Fruit fly (Drosophila melanogaster) whole organism, embryonic: ENCODE measurements around the gene CG5934.

Experiments
- B-H1 ChIP-seq: fragments of 200-800 bp; sonication (Bioruptor generic); IDR thresholded peaks from 3 replicates; pipeline ENCODE4 v1.3.6; 2022; ENCODE audit warnings: missing biosample characterization, missing genetic modification characterization
- B-H2 ChIP-seq: fragments of 200-800 bp; sonication (Bioruptor generic); optimal IDR thresholded peaks from 2 replicates; lab custom pipeline; 2018; ENCODE audit warnings: missing biosample characterization, mild to moderate bottlenecking, missing genetic modification characterization
- CG10321 ChIP-seq: fragments of 200-800 bp; sonication (Bioruptor generic); IDR thresholded peaks from 2 replicates; pipeline ENCODE4 v1.3.6; 2022; ENCODE audit warnings: missing biosample characterization, missing genetic modification characterization
- CG10366 ChIP-seq: fragments of 200-800 bp; sonication (Bioruptor generic); IDR thresholded peaks from 2 replicates; pipeline ENCODE4 v1.3.6; 2022; ENCODE audit warnings: missing biosample characterization, missing genetic modification characterization
- CG10979 ChIP-seq: fragments of 200-800 bp; sonication (Bioruptor generic); optimal IDR thresholded peaks from 2 replicates; lab custom pipeline; 2018; ENCODE audit warnings: missing biosample characterization, mild to moderate bottlenecking, missing genetic modification characterization, moderate library complexity
- CG11247 ChIP-seq: fragments of 200-800 bp; sonication (Bioruptor generic); IDR thresholded peaks from 2 replicates; pipeline ENCODE4 v1.3.6; 2022; ENCODE audit warnings: missing biosample characterization, missing genetic modification characterization
- CG11398 ChIP-seq: fragments of 200-800 bp; sonication (Bioruptor generic); optimal IDR thresholded peaks from 2 replicates; lab custom pipeline; 2016; ENCODE audit warnings: missing biosample characterization, missing genetic modification characterization
- CG12236 ChIP-seq: fragments of 200-800 bp; sonication (Bioruptor generic); optimal IDR thresholded peaks from 2 replicates; lab custom pipeline; 2016; ENCODE audit warnings: missing biosample characterization, missing genetic modification characterization
- CG15073 ChIP-seq: fragments of 200-800 bp; sonication (Bioruptor generic); optimal IDR thresholded peaks from 2 replicates; lab custom pipeline; 2016; ENCODE audit warnings: missing biosample characterization, missing genetic modification characterization
- CG2120 ChIP-seq: fragments of 200-800 bp; sonication (Bioruptor generic); optimal IDR thresholded peaks from 3 replicates; lab custom pipeline; 2016; ENCODE audit warnings: missing biosample characterization, missing genetic modification characterization
- CG30020 ChIP-seq: fragments of 200-800 bp; optimal IDR thresholded peaks from 2 replicates; lab custom pipeline; 2019; ENCODE audit warnings: missing biosample characterization, mild to moderate bottlenecking, missing genetic modification characterization, moderate library complexity
- CG4820 ChIP-seq: fragments of 200-800 bp; sonication (Bioruptor generic); optimal IDR thresholded peaks from 3 replicates; lab custom pipeline; 2016; ENCODE audit warnings: missing biosample characterization, missing genetic modification characterization
- CG6854 ChIP-seq: fragments of 200-800 bp; sonication (Bioruptor generic); optimal IDR thresholded peaks from 3 replicates; lab custom pipeline; 2017; ENCODE audit warnings: missing biosample characterization, mild to moderate bottlenecking, missing genetic modification characterization
- CG7271 ChIP-seq: fragments of 200-800 bp; sonication (Bioruptor generic); optimal IDR thresholded peaks from 2 replicates; lab custom pipeline; 2018; ENCODE audit warnings: missing biosample characterization, mild to moderate bottlenecking, missing genetic modification characterization, moderate library complexity
- CG7745 ChIP-seq: fragments of 200-800 bp; sonication (Bioruptor generic); optimal IDR thresholded peaks from 2 replicates; lab custom pipeline; 2018; ENCODE audit warnings: missing biosample characterization, mild to moderate bottlenecking, missing genetic modification characterization, moderate library complexity
- CG8765 ChIP-seq: fragments of 200-800 bp; sonication (Bioruptor generic); IDR thresholded peaks from 2 replicates; pipeline ENCODE4 v1.3.6; 2022; ENCODE audit warnings: missing biosample characterization, missing genetic modification characterization
- CoRest ChIP-seq: fragments of 200-800 bp; sonication (Bioruptor generic); optimal IDR thresholded peaks from 3 replicates; lab custom pipeline; 2018; ENCODE audit warnings: missing biosample characterization, mild to moderate bottlenecking, missing genetic modification characterization, moderate library complexity
- CrebB ChIP-seq: fragments of 200-800 bp; sonication (Bioruptor generic); optimal IDR thresholded peaks from 3 replicates; lab custom pipeline; 2018; ENCODE audit warnings: missing biosample characterization, mild to moderate bottlenecking, missing genetic modification characterization
- D19A ChIP-seq: fragments of 200-800 bp; optimal IDR thresholded peaks from 3 replicates; lab custom pipeline; 2019; ENCODE audit warnings: missing biosample characterization, mild to moderate bottlenecking, missing genetic modification characterization, moderate library complexity
- Dfd ChIP-seq, 2 experiments: fragments of >200 bp; optimal IDR thresholded peaks; 2 replicates each; lab custom pipeline; 2017; ENCODE audit warnings: missing biosample characterization in 2 of 2, missing genetic modification characterization in 2 of 2
- Dip3 ChIP-seq: fragments of 200-800 bp; sonication (Bioruptor generic); optimal IDR thresholded peaks from 3 replicates; lab custom pipeline; 2016; ENCODE audit warnings: missing biosample characterization, missing genetic modification characterization
- H2.0 ChIP-seq: fragments of 200-800 bp; sonication (Bioruptor generic); IDR thresholded peaks from 2 replicates; pipeline ENCODE4 v1.3.6; 2022; ENCODE audit warnings: missing biosample characterization, missing genetic modification characterization
- HLHmδ ChIP-seq: fragments of 200-800 bp; sonication (Bioruptor generic); optimal IDR thresholded peaks from 2 replicates; lab custom pipeline; 2018; ENCODE audit warnings: missing biosample characterization, mild to moderate bottlenecking, missing genetic modification characterization, moderate library complexity
- Hmr ChIP-seq: fragments of 200-800 bp; sonication (Bioruptor generic); optimal IDR thresholded peaks from 3 replicates; lab custom pipeline; 2017; ENCODE audit warnings: mild to moderate bottlenecking, missing biosample characterization, missing genetic modification reagents, missing genetic modification characterization
- Hr3 ChIP-seq: fragments of 200-800 bp; sonication (Bioruptor generic); optimal IDR thresholded peaks from 3 replicates; lab custom pipeline; 2016; ENCODE audit warnings: missing biosample characterization, missing genetic modification characterization
- Lhr ChIP-seq: fragments of 200-800 bp; sonication (Bioruptor generic); optimal IDR thresholded peaks from 3 replicates; lab custom pipeline; 2017; ENCODE audit warnings: mild to moderate bottlenecking, missing biosample characterization, missing genetic modification reagents, missing genetic modification characterization
- Six4 ChIP-seq: fragments of 200-800 bp; sonication (Bioruptor generic); optimal IDR thresholded peaks from 2 replicates; lab custom pipeline; 2016; ENCODE audit warnings: missing biosample characterization, missing genetic modification characterization
- ash1 ChIP-seq: fragments of 200-800 bp; sonication (Bioruptor generic); optimal IDR thresholded peaks from 2 replicates; lab custom pipeline; 2018; ENCODE audit warnings: missing biosample characterization, mild to moderate bottlenecking, missing genetic modification characterization
- bbx ChIP-seq: fragments of 200-800 bp; sonication (Bioruptor generic); IDR thresholded peaks from 2 replicates; pipeline ENCODE4 v1.3.6; 2022; ENCODE audit warnings: missing biosample characterization, missing genetic modification characterization; ENCODE audit not compliant: partially characterized antibody
- cato ChIP-seq: fragments of 200-800 bp; sonication (Bioruptor generic); optimal IDR thresholded peaks from 2 replicates; lab custom pipeline; 2016; ENCODE audit warnings: missing biosample characterization, missing genetic modification characterization, borderline replicate concordance
- chn ChIP-seq: fragments of 200-800 bp; sonication (Bioruptor generic); optimal IDR thresholded peaks from 2 replicates; lab custom pipeline; 2016; ENCODE audit warnings: missing biosample characterization, missing genetic modification characterization
- corto ChIP-seq: fragments of 200-800 bp; sonication (Bioruptor generic); optimal IDR thresholded peaks from 2 replicates; lab custom pipeline; 2016; ENCODE audit warnings: missing biosample characterization, mild to moderate bottlenecking, missing genetic modification characterization, moderate library complexity
- crol ChIP-seq: fragments of 200-800 bp; sonication (Bioruptor generic); IDR thresholded peaks from 2 replicates; pipeline ENCODE4 v1.3.6; 2022; ENCODE audit warnings: missing biosample characterization, missing genetic modification characterization
- danr ChIP-seq: fragments of 200-800 bp; sonication (Bioruptor generic); IDR thresholded peaks from 2 replicates; pipeline ENCODE4 v1.3.6; 2022; ENCODE audit warnings: missing biosample characterization, missing genetic modification characterization
- fru ChIP-seq: fragments of >200 bp; optimal IDR thresholded peaks from 2 replicates; lab custom pipeline; 2017
- gem ChIP-seq: fragments of 200-800 bp; sonication (Bioruptor generic); optimal IDR thresholded peaks from 2 replicates; lab custom pipeline; 2019; ENCODE audit warnings: missing biosample characterization, mild to moderate bottlenecking, missing genetic modification characterization, moderate library complexity
- lbe ChIP-seq: fragments of 200-800 bp; sonication (Bioruptor generic); optimal IDR thresholded peaks from 2 replicates; lab custom pipeline; 2016; ENCODE audit warnings: missing biosample characterization, mild to moderate bottlenecking, missing genetic modification characterization
- lov ChIP-seq, 2 experiments: fragments of 200-800 bp in 1 of 2; fragments of >200 bp in 1 of 2; sonication (Bioruptor generic) in 1 of 2; IDR thresholded peaks in 1 of 2; optimal IDR thresholded peaks in 1 of 2; 2 replicates in 1 of 2; 3 replicates in 1 of 2; pipeline versions ENCODE4 v1.3.6 to Lab custom; 2017 to 2022; ENCODE audit warnings: missing biosample characterization in 1 of 2, missing genetic modification characterization in 1 of 2
- nom ChIP-seq: fragments of 200-800 bp; sonication (Bioruptor generic); optimal IDR thresholded peaks from 2 replicates; lab custom pipeline; 2017; ENCODE audit warnings: missing biosample characterization, missing genetic modification characterization, mild to moderate bottlenecking, moderate library complexity, missing genetic modification reagents
- p53 ChIP-seq: fragments of 200-800 bp; sonication (Bioruptor generic); optimal IDR thresholded peaks from 2 replicates; lab custom pipeline; 2016; ENCODE audit warnings: missing biosample characterization, missing genetic modification characterization
- phol ChIP-seq: fragments of 200-800 bp; sonication (Bioruptor generic); optimal IDR thresholded peaks from 3 replicates; lab custom pipeline; 2018; ENCODE audit warnings: missing biosample characterization, mild to moderate bottlenecking, missing genetic modification characterization, moderate library complexity
- psq ChIP-seq: fragments of 200-800 bp; sonication (Bioruptor generic); optimal IDR thresholded peaks from 2 replicates; lab custom pipeline; 2017; ENCODE audit warnings: missing biosample characterization, missing genetic modification characterization
- repo ChIP-seq: fragments of 200-800 bp; sonication (Bioruptor generic); optimal IDR thresholded peaks from 2 replicates; lab custom pipeline; 2016; ENCODE audit warnings: missing biosample characterization, missing genetic modification characterization
- row ChIP-seq: fragments of 200-800 bp; sonication (Bioruptor generic); IDR thresholded peaks from 3 replicates; pipeline ENCODE4 v1.3.6; 2022; ENCODE audit warnings: missing biosample characterization, missing genetic modification characterization
- tap ChIP-seq: fragments of 200-800 bp; optimal IDR thresholded peaks from 3 replicates; lab custom pipeline; 2019; ENCODE audit warnings: missing biosample characterization, mild to moderate bottlenecking, missing genetic modification characterization, moderate library complexity
- toy ChIP-seq: fragments of 200-800 bp; sonication (Bioruptor generic); IDR thresholded peaks from 2 replicates; pipeline ENCODE4 v1.3.6; 2022; ENCODE audit warnings: missing biosample characterization, missing genetic modification characterization
- unc-4 ChIP-seq: fragments of 200-800 bp; sonication (Bioruptor generic); IDR thresholded peaks from 2 replicates; pipeline ENCODE4 v1.3.6; 2022; ENCODE audit warnings: missing biosample characterization, missing genetic modification characterization; ENCODE audit not compliant: partially characterized antibody
- wor ChIP-seq: fragments of 200-800 bp; sonication (Bioruptor generic); IDR thresholded peaks from 2 replicates; pipeline ENCODE4 v1.3.6; 2022; ENCODE audit warnings: missing biosample characterization, missing genetic modification characterization

Gene CG5934

DNA sequence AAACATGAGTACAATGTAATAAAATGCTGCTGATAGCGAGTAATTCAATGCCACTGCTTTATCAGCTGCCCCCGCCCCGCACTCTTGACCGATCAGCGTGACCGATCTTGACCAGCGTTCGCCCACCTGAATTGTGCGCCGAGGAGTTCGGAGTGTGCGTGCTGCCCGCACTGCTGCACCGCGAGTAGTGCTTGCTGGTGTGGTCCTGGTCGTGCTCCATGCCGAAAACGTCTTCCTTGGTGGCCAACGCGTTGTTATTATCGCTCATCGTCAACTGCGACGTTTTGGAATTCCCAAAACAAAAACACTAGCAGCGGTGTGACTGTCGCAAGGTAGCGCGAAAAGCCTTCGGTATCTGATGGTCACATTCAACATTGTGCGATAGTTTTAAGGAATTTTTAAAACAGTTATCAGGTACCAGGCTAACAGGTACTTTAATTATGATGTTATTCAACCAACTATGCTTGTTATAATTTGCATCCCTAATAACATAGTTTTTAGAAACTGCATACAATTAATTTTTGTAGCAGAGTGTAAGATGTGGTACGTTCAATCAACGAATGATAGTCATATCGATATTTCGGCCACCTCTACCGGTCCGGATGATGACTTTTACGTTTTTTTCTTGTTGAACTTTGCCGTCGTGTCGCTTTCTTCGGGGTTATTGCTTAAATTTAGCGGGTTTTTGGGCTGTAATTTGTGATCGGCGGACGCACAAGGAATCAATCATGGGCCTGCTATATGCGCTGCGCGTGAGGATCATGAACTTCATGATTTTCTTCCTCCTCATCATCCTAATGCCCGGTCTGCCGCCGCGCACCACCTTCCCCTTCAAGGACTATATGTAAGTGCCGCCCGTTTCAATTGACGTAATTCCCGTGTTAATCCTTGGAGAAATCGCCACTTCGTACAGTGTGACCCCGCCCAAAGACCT lies 15.0 kb downstream of the CG5934 start, which contains the start of the genes bigmax and Hmu (continued):
- TF ChIP-seq CG30020 (tag; lab: Kevin White, UChicago) (peak; percentile 70), HLHmδ (GFP tag; lab: Kevin White, UChicago) (no peak), CG10366 (GFP tag; lab: Robert Waterston, UW) (peak; percentile 83), B-H2 (peak; percentile 76), CG7271 (tag; lab: Kevin White, UChicago) (peak; percentile 63), CG10321 (GFP tag; lab: Robert Waterston, UW) (no peak), Dip3 (GFP tag; lab: Kevin White, UChicago) (peak; percentile 85), CG2120 (GFP tag; lab: Kevin White, UChicago) (peak; percentile 95), psq (peak; percentile 43), corto (GFP tag; lab: Kevin White, UChicago) (no peak), H2.0 (GFP tag; lab: Robert Waterston, UW) (peak; percentile 86), lov (optimal IDR thresholded peaks at IDR 0.05; lab: Kevin White, UChicago) (no peak), lov (GFP tag; IDR thresholded peaks at IDR 0.05; lab: Robert Waterston, UW) (no peak), CG11398 (peak; percentile 31), CG7745 (tag; lab: Kevin White, UChicago) (no peak), fru (lab: Kevin White, UChicago) (no peak), danr (peak; percentile 48; the same call in 1 of the 2 replicates), Hmr (GFP tag; lab: Kevin White, UChicago) (peak; percentile 90), lbe (peak; percentile 55), row (GFP tag; lab: Robert Waterston, UW) (peak; percentile 97), bbx (GFP tag; lab: Robert Waterston, UW) (peak; percentile 88), CG11247 (GFP tag; lab: Robert Waterston, UW) (peak; percentile 80), CoRest (tag; lab: Kevin White, UChicago) (peak; percentile 85), cato (GFP tag; lab: Kevin White, UChicago) (peak; percentile 4), unc-4 (GFP tag; lab: Robert Waterston, UW) (peak; percentile 98), CrebB (tag; lab: Kevin White, UChicago) (peak; percentile 69), phol (tag; lab: Kevin White, UChicago) (peak; percentile 87), repo (peak; percentile 81), Six4 (peak; percentile 61), crol (GFP tag; lab: Robert Waterston, UW) (peak; percentile 87), CG4820 (GFP tag; lab: Kevin White, UChicago) (peak; percentile 82), CG12236 (peak; percentile 64), CG10979 (tag; lab: Kevin White, UChicago) (peak; percentile 69), gem (tag; lab: Kevin White, UChicago) (peak; percentile 89), wor (GFP tag; lab: Robert Waterston, UW) (peak; percentile 66), tap (tag; lab: Kevin White, UChicago) (peak; percentile 55), Lhr (GFP tag; lab: Kevin White, UChicago) (peak; percentile 86), Hr3 (GFP tag; lab: Kevin White, UChicago) (peak; percentile 84), ash1 (GFP tag; lab: Kevin White, UChicago) (no peak), chn (GFP tag; lab: Kevin White, UChicago) (peak; percentile 79), CG15073 (GFP tag; lab: Kevin White, UChicago) (no peak), CG8765 (GFP tag; lab: Robert Waterston, UW) (peak; percentile 65), CG6854 (GFP tag; lab: Kevin White, UChicago) (peak; percentile 59), toy (GFP tag; lab: Robert Waterston, UW) (peak; percentile 52; the same call in 1 of the 2 replicates), D19A (peak; percentile 55), B-H1 (GFP tag; lab: Robert Waterston, UW) (peak; percentile 74), p53 (GFP tag; lab: Kevin White, UChicago) (peak; percentile 60), nom (GFP tag; lab: Kevin White, UChicago) (peak; percentile 13), Dfd (GFP tag; optimal IDR thresholded peaks at IDR 0.05; lab: Kevin White, UChicago) (no peak)
